Fruit fly (Drosophila melanogaster) whole organism, wandering third instar larva: ENCODE results near the gene CG14219.

Source experiments
- GATAd ChIP-seq: sonication (Bioruptor generic); optimal IDR thresholded peaks from 2 replicates; lab custom pipeline; 2016; ENCODE audit warnings: missing biosample characterization, missing genetic modification characterization
- Jra ChIP-seq: sonication (Bioruptor generic); optimal IDR thresholded peaks from 2 replicates; lab custom pipeline; 2016; ENCODE audit warnings: missing biosample characterization, missing genetic modification characterization
- Sp1 ChIP-seq: fragments of 200-800 bp; sonication (Bioruptor generic); optimal IDR thresholded peaks from 3 replicates; lab custom pipeline; 2019; ENCODE audit warnings: missing biosample characterization, mild to moderate bottlenecking, missing genetic modification characterization, moderate library complexity
- br ChIP-seq: fragments of 200-800 bp; sonication (Bioruptor generic); optimal IDR thresholded peaks from 2 replicates; lab custom pipeline; 2016; ENCODE audit warnings: missing biosample characterization, missing genetic modification characterization
- lola ChIP-seq: fragments of >200 bp; optimal IDR thresholded peaks from 2 replicates; lab custom pipeline; 2017; ENCODE audit warnings: missing biosample characterization, missing genetic modification characterization
- sv ChIP-seq: fragments of 200-800 bp; sonication (Bioruptor generic); optimal IDR thresholded peaks from 3 replicates; lab custom pipeline; 2016; ENCODE audit warnings: missing biosample characterization, missing genetic modification characterization
- usp ChIP-seq: fragments of >200 bp; optimal IDR thresholded peaks from 2 replicates; lab custom pipeline; 2017; ENCODE audit warnings: missing biosample characterization, missing genetic modification characterization
- woc ChIP-seq: sonication (Bioruptor generic); optimal IDR thresholded peaks from 2 replicates; lab custom pipeline; 2016; ENCODE audit warnings: missing biosample characterization, mild to moderate bottlenecking, missing genetic modification characterization

DNA sequence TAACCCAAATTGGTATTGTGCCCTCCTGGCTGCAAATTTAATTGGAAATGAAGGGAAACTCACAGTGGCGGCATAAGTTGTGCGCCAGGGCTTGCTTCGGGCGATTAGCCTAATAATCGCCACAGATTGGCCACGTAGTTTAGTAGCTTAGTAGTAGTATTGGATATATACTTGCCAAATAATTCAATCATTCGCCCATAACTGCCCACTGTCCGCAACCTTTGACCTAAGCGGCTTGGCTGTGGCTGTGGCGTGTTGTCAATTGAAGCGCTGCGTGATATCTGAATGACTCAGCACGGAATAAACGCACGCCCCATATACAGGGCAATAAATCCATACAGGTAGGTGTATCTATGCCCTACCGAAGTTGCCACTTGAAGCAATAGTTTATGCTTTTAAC, 17.0 kb upstream of the CG14219 start:
- TF ChIP-seq woc (GFP tag; lab: Kevin White, UChicago) (no peak), usp (GFP tag; lab: Kevin White, UChicago) (no peak), Sp1 (no peak), sv (GFP tag; lab: Kevin White, UChicago) (no peak), lola (GFP tag; lab: Kevin White, UChicago) (no peak), GATAd (GFP tag; lab: Kevin White, UChicago) (no peak), br (GFP tag; lab: Kevin White, UChicago) (no peak), Jra (GFP tag; lab: Kevin White, UChicago) (no peak)
